Worm (Caenorhabditis elegans) whole organism, midembryonic: ENCODE results near the gene C24D10.49.
A peak's percentile ranks its signal among the peaks of the same experiment; 100 is the strongest.
"Not testable (repeated sequence)": the region's sequence is repeated elsewhere in the genome, so short reads cannot be mapped to it uniquely, and the experiment has no call there.

ENCODE experiments used
- T22C8.4 ChIP-seq: fragments of 200-800 bp; sonication (Bioruptor generic); IDR thresholded peaks from 2 replicates; pipeline ENCODE4 v1.3.6; 2022; ENCODE audit warnings: missing genetic modification characterization, missing compliant biosample characterization
- cog-1 ChIP-seq: sonication (generic microtip); optimal IDR thresholded peaks from 2 replicates; lab custom pipeline; 2016; ENCODE audit warnings: missing genetic modification characterization, missing compliant biosample characterization
- flt-1 ChIP-seq: fragments of 200-800 bp; sonication (Bioruptor generic); IDR thresholded peaks from 2 replicates; pipeline ENCODE4 v1.3.6; 2022; ENCODE audit warnings: missing genetic modification characterization, missing compliant biosample characterization
- klf-2 ChIP-seq: fragments of 200-800 bp; sonication (Bioruptor generic); conservative IDR thresholded peaks from 2 replicates; pipeline ENCODE4 v1.3.6; 2022; ENCODE audit warnings: missing genetic modification reagents, missing genetic modification characterization, missing compliant biosample characterization
- med-1 ChIP-seq: sonication (generic microtip); optimal IDR thresholded peaks from 2 replicates; lab custom pipeline; 2017; ENCODE audit warnings: missing genetic modification characterization, mild to moderate bottlenecking, missing compliant biosample characterization, antibody characterized with exemption, missing genetic modification reagents; ENCODE audit not compliant: insufficient read depth
- ref-1 ChIP-seq: fragments of 200-800 bp; sonication (Bioruptor generic); conservative IDR thresholded peaks from 2 replicates; pipeline ENCODE4 v1.3.6; 2022; ENCODE audit warnings: missing genetic modification reagents, missing genetic modification characterization, missing compliant biosample characterization
- tab-1 ChIP-seq: fragments of 200-800 bp; sonication (Bioruptor generic); IDR thresholded peaks from 2 replicates; pipeline ENCODE4 v1.3.6; 2022; ENCODE audit warnings: missing genetic modification characterization, missing compliant biosample characterization
- ztf-23 ChIP-seq: fragments of 200-800 bp; sonication (Bioruptor generic); IDR thresholded peaks from 2 replicates; pipeline ENCODE4 v1.3.6; 2022; ENCODE audit warnings: missing genetic modification reagents, missing genetic modification characterization, missing compliant biosample characterization
- ztf-29 ChIP-seq: fragments of 200-800 bp; sonication (Bioruptor generic); IDR thresholded peaks from 2 replicates; pipeline ENCODE4 v1.3.6; 2022; ENCODE audit warnings: missing genetic modification reagents, missing genetic modification characterization, missing compliant biosample characterization

Gene C24D10.49

DNA sequence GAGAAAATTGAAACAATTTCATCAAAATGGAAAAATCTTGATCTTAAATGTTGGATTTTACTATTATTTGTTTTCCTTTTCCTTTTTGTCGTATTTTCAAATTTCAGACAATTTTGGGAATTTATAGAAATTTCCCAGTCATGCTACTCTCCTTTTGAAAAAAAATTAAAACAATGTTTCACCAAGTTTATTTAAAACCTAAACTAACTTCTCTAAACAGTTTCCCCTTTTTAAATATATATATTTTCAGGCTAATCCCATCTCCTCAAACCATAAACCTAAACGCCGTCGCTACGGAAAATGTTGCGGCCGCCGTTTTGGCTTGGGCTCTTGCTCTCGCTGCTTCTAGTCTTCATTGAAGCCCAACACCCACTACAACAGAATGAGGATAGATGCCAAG is 15.9 kb upstream of the C24D10.49 start, which contains the start of gene lam-1:
Gene lam-1, plus strand, starts transcription at position 301 of the 400 bp plus-strand sequence.
- TF ChIP-seq ztf-23 (GFP tag; lab: Robert Waterston, UW) (no peak), flt-1 (GFP tag; lab: Robert Waterston, UW) (0 out of 2 replicates have a peak, but pooled peaks have one; percentile 40)

ce11 chrIV:5171994-5172528 is 14.9 kb upstream of the C24D10.49 start:
- TF ChIP-seq T22C8.4 (GFP tag; lab: Robert Waterston, UW) (no peak), med-1 (GFP tag; lab: Kevin White, UChicago) (no peak)

- peak; percentile 48 for TF ChIP-seq cog-1 (tag; lab: Kevin White, UChicago)
- TF ChIP-seq T22C8.4 (GFP tag; lab: Robert Waterston, UW), result no peak
Observed at ce11 chrIV:5169335-5169734, 12.2 kb upstream of the C24D10.49 start.

DNA sequence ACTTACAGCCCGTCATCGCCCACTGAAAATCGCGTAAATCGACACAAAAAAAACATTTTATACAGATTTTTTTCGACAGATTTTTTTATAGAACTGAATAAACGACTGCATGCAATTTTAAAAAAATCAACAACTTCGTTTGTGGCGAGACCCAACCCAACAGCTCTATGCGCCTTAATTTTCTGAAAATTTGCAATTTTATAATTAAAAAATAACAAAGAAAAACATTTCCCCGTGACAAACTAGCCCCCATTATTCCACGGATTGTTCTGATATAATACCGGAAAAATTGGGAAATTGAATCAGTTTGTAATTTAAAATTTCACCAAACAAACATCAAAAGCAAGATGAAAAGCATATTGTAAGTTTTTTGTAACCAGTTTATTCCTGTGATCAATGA is 8.9 kb upstream of the C24D10.49 start, which contains the start of gene ptp-5.1:
Gene ptp-5.1, plus strand, starts transcription at position 301 of the 400 bp plus-strand sequence.
- no peak for TF ChIP-seq T22C8.4 (GFP tag; lab: Robert Waterston, UW)
- no peak for TF ChIP-seq klf-2 (GFP tag; lab: Robert Waterston, UW)
- TF ChIP-seq ref-1 (GFP tag; lab: Robert Waterston, UW), result no peak

DNA sequence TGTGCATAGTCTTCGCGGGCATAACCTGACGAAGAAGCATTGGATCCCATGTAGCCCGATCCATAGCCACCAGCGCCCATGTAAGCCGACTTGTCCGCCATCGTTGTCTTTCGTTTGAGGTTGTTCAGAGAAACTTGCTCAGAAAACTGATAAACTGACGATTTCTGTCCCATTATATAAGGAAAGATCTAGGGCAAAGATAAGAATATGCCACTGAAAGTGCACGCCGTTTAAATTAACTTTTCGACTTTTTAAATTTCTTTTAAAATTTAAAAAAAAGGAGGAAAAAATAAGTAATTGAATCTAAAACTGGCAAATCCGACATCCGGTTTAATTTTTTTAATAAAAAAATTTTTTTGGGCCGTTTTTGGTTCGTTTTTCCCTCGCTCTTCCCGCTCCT is 8.5 kb upstream of the C24D10.49 start, which contains the start of gene nspd-6:
Gene nspd-6, minus strand, starts transcription at position 101 of the 400 bp plus-strand sequence.
- TF ChIP-seq ztf-23 (GFP tag; lab: Robert Waterston, UW); med-1 (GFP tag; lab: Kevin White, UChicago); ztf-29 (GFP tag; lab: Robert Waterston, UW): not testable (repeated sequence)

- TF ChIP-seq klf-2, ztf-29, flt-1 (GFP tag; lab: Robert Waterston, UW): not testable (repeated sequence)
Observed at ce11 chrIV:5162941-5163340, 5.8 kb upstream of the C24D10.49 start, which contains the start of the genes nspd-3 and C24D10.2. Gene nspd-3, minus strand, starts transcription at chrIV:5163041. Gene C24D10.2, plus strand, starts transcription at chrIV:5163339.

DNA sequence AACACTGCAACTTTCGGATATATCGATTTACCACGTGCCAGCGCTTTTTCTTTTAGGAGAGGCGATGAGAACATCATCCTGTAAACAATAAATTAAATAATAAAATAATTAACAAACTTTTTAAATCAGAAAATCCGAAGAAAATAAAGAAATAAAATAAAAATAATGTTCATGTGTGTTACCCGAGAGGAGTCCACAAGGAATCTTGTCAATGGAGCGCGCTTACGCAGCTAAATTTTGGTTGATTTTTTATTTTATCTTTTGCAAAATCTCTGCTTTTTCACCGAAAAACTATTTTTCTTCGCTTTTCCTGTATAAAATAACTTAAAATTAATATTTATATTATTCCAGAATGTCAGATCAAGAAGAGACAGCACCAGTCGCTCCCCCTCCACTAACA is 3.0 kb upstream of the C24D10.49 start, which contains the start of the genes C24D10.6 and C24D10.4:
Gene C24D10.6, minus strand, starts transcription at position 78 of the 400 bp plus-strand sequence.
Gene C24D10.4, plus strand, starts transcription at position 352 of the 400 bp plus-strand sequence.
- TF ChIP-seq med-1 (GFP tag; lab: Kevin White, UChicago) (no peak), ztf-29 (GFP tag; lab: Robert Waterston, UW) (no peak), ztf-23 (GFP tag; lab: Robert Waterston, UW) (no peak), ref-1 (GFP tag; lab: Robert Waterston, UW) (no peak), klf-2 (GFP tag; lab: Robert Waterston, UW) (no peak), flt-1 (GFP tag; lab: Robert Waterston, UW) (no peak), T22C8.4 (GFP tag; lab: Robert Waterston, UW) (no peak), tab-1 (GFP tag; lab: Robert Waterston, UW) (no peak), cog-1 (tag; lab: Kevin White, UChicago) (no peak)

DNA sequence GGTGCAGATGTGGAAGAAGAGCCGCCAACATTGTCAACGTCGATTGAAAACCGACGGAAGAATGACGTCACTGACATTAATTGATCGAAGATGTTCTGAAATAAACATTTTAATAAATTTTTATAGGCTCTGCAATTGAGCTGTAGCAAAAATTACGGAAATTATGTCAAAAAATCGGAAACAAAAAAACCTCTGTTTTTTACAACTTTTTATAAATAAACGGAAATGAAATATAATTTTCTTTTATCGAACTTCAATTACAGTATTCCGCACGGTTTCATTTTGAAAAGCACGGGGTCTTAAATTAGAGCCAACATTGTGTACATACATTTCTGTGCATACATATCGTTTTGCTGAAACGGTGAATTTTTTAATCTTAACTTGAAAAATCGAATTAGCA is 4.7 kb downstream of the C24D10.49 start, which contains the start of gene soc-2:
Gene soc-2, minus strand, starts transcription at position 101 of the 400 bp plus-strand sequence.
- no peak for TF ChIP-seq flt-1 (GFP tag; lab: Robert Waterston, UW)
- TF ChIP-seq cog-1 (tag; lab: Kevin White, UChicago), result no peak
- no peak for TF ChIP-seq ztf-29 (GFP tag; lab: Robert Waterston, UW)
- no peak for TF ChIP-seq klf-2 (GFP tag; lab: Robert Waterston, UW)
- TF ChIP-seq ref-1 (GFP tag; lab: Robert Waterston, UW), result no peak

DNA sequence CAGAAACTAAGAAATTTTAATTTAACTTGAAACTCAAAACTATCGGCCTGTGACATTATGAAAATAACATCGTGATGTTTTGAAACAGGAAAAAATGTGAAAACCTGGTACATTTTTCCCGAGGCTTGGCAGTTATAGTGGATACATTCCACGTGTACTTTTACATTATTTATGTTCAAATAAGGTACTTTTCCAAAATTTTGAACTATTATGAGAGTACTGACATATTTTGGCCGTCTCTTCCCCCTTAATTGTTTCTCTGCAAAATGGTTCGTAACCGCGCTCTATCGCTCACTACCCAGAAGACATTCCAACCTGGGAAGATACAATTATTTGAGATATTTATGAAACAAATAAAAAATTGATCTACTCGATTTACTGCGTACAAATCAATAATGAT is 7.3 kb downstream of the C24D10.49 start, which contains the start of gene C24D10.5:
Gene C24D10.5, plus strand, starts transcription at position 301 of the 400 bp plus-strand sequence.
- no peak for TF ChIP-seq cog-1 (tag; lab: Kevin White, UChicago)
- TF ChIP-seq ztf-29 (GFP tag; lab: Robert Waterston, UW), result no peak
- TF ChIP-seq ztf-23 (GFP tag; lab: Robert Waterston, UW), result no peak
- TF ChIP-seq flt-1 (GFP tag; lab: Robert Waterston, UW), result no peak
- TF ChIP-seq med-1 (GFP tag; lab: Kevin White, UChicago), result no peak
- TF ChIP-seq ref-1 (GFP tag; lab: Robert Waterston, UW), result no peak
- no peak for TF ChIP-seq klf-2 (GFP tag; lab: Robert Waterston, UW)
- TF ChIP-seq tab-1 (GFP tag; lab: Robert Waterston, UW), result no peak
- TF ChIP-seq T22C8.4 (GFP tag; lab: Robert Waterston, UW), result no peak

- TF ChIP-seq ztf-29 (GFP tag; lab: Robert Waterston, UW) (no peak), flt-1 (GFP tag; lab: Robert Waterston, UW) (no peak), ref-1 (GFP tag; lab: Robert Waterston, UW) (no peak)
Observed at ce11 chrIV:5139972-5140371, 17.2 kb downstream of the C24D10.49 start.

ce11 chrIV:5139189-5139588 is 17.9 kb downstream of the C24D10.49 start:
- TF ChIP-seq flt-1 (GFP tag; lab: Robert Waterston, UW) (no peak), ztf-23 (GFP tag; lab: Robert Waterston, UW) (no peak), T22C8.4 (GFP tag; lab: Robert Waterston, UW) (no peak), klf-2 (GFP tag; lab: Robert Waterston, UW) (no peak), ztf-29 (GFP tag; lab: Robert Waterston, UW) (no peak), ref-1 (GFP tag; lab: Robert Waterston, UW) (no peak), tab-1 (GFP tag; lab: Robert Waterston, UW) (no peak), med-1 (GFP tag; lab: Kevin White, UChicago) (no peak), cog-1 (tag; lab: Kevin White, UChicago) (no peak)
